Fruit fly (Drosophila melanogaster) whole organism, prepupa: Measurements from ENCODE around the gene PNUTS.

Experiments used
- Blimp-1 ChIP-seq: fragments of 200-800 bp; sonication (Bioruptor generic); optimal IDR thresholded peaks from 3 replicates; lab custom pipeline; 2017; ENCODE audit warnings: missing biosample characterization, missing genetic modification characterization, mild to moderate bottlenecking, moderate library complexity, missing genetic modification reagents
- CG10669 ChIP-seq: fragments of 200-800 bp; sonication (Bioruptor generic); optimal IDR thresholded peaks from 3 replicates; lab custom pipeline; 2018; ENCODE audit warnings: missing biosample characterization, mild to moderate bottlenecking, missing genetic modification characterization, moderate library complexity
- CG11294 ChIP-seq: fragments of 200-800 bp; sonication (Bioruptor generic); IDR thresholded peaks from 2 replicates; pipeline ENCODE4 v1.3.6; 2022; ENCODE audit warnings: missing biosample characterization, missing genetic modification characterization
- CG11762 ChIP-seq: fragments of 200-800 bp; sonication (Bioruptor generic); optimal IDR thresholded peaks from 3 replicates; lab custom pipeline; 2016; ENCODE audit warnings: missing biosample characterization, missing genetic modification characterization; ENCODE audit not compliant: insufficient read depth
- CG15336 ChIP-seq: fragments of 200-800 bp; sonication (Bioruptor generic); IDR thresholded peaks from 2 replicates; pipeline ENCODE4 v1.3.6; 2022; ENCODE audit warnings: missing biosample characterization, missing genetic modification characterization
- CG1621 ChIP-seq: fragments of 200-800 bp; sonication (Bioruptor generic); optimal IDR thresholded peaks from 3 replicates; lab custom pipeline; 2018; ENCODE audit warnings: missing biosample characterization, mild to moderate bottlenecking, missing genetic modification characterization
- CG3032 ChIP-seq: fragments of 200-800 bp; optimal IDR thresholded peaks from 2 replicates; lab custom pipeline; 2019; ENCODE audit warnings: missing biosample characterization, mild to moderate bottlenecking, missing genetic modification characterization, moderate library complexity
- CG32006 ChIP-seq: fragments of 200-800 bp; sonication (Bioruptor generic); optimal IDR thresholded peaks from 3 replicates; lab custom pipeline; 2017; ENCODE audit warnings: missing biosample characterization, mild to moderate bottlenecking, missing genetic modification characterization
- CG34406 ChIP-seq: fragments of 200-800 bp; sonication (Bioruptor generic); optimal IDR thresholded peaks from 3 replicates; lab custom pipeline; 2016; ENCODE audit warnings: missing biosample characterization, missing genetic modification characterization
- CG3919 ChIP-seq: fragments of 200-800 bp; sonication (Bioruptor generic); optimal IDR thresholded peaks from 3 replicates; lab custom pipeline; 2016; ENCODE audit warnings: missing biosample characterization, missing genetic modification characterization
- CG4318 ChIP-seq: fragments of 200-800 bp; sonication (Bioruptor generic); optimal IDR thresholded peaks from 3 replicates; lab custom pipeline; 2017; ENCODE audit warnings: missing biosample characterization, mild to moderate bottlenecking, missing genetic modification characterization
- CG6163 ChIP-seq: fragments of 200-800 bp; sonication (Bioruptor generic); IDR thresholded peaks from 3 replicates; pipeline ENCODE4 v1.3.6; 2022; ENCODE audit warnings: missing biosample characterization, missing genetic modification characterization
- CG6792 ChIP-seq: fragments of 200-800 bp; sonication (Bioruptor generic); optimal IDR thresholded peaks from 3 replicates; lab custom pipeline; 2016; ENCODE audit warnings: missing biosample characterization, missing genetic modification characterization
- CG6808 ChIP-seq: fragments of 200-800 bp; sonication (Bioruptor generic); optimal IDR thresholded peaks from 3 replicates; lab custom pipeline; 2017; ENCODE audit warnings: missing biosample characterization, missing genetic modification characterization, mild to moderate bottlenecking, moderate library complexity, missing genetic modification reagents
- CG6854 ChIP-seq: fragments of 200-800 bp; sonication (Bioruptor generic); optimal IDR thresholded peaks from 2 replicates; lab custom pipeline; 2017; ENCODE audit warnings: missing biosample characterization, mild to moderate bottlenecking, missing genetic modification characterization
- CG7368 ChIP-seq: fragments of 200-800 bp; sonication (Bioruptor generic); optimal IDR thresholded peaks from 3 replicates; lab custom pipeline; 2016; ENCODE audit warnings: missing biosample characterization, missing genetic modification characterization
- CG8119 ChIP-seq: fragments of 200-800 bp; sonication (Bioruptor generic); IDR thresholded peaks from 3 replicates; pipeline ENCODE4 v1.3.6; 2022; ENCODE audit warnings: missing biosample characterization, missing genetic modification characterization
- CG8319 ChIP-seq: fragments of 200-800 bp; sonication (Bioruptor generic); optimal IDR thresholded peaks from 3 replicates; lab custom pipeline; 2016; ENCODE audit warnings: missing biosample characterization, missing genetic modification characterization
- CG8632 ChIP-seq: fragments of 200-800 bp; sonication (Bioruptor generic); optimal IDR thresholded peaks from 3 replicates; lab custom pipeline; 2016; ENCODE audit warnings: missing biosample characterization, missing genetic modification characterization
- Eip75B ChIP-seq: fragments of 200-800 bp; sonication (Bioruptor generic); optimal IDR thresholded peaks from 3 replicates; lab custom pipeline; 2016; ENCODE audit warnings: missing biosample characterization, missing genetic modification characterization
- Eip93F ChIP-seq: fragments of 200-800 bp; sonication (Bioruptor generic); optimal IDR thresholded peaks from 2 replicates; lab custom pipeline; 2016; ENCODE audit warnings: missing biosample characterization, mild to moderate bottlenecking, missing genetic modification characterization
- Ets21C ChIP-seq: fragments of 200-800 bp; sonication (Bioruptor generic); optimal IDR thresholded peaks from 3 replicates; lab custom pipeline; 2016; ENCODE audit warnings: missing biosample characterization, missing genetic modification characterization
- Hr38 ChIP-seq: sonication (Bioruptor generic); optimal IDR thresholded peaks from 2 replicates; lab custom pipeline; 2016; ENCODE audit warnings: missing biosample characterization, missing genetic modification characterization
- Hr39 ChIP-seq: fragments of 200-800 bp; sonication (Bioruptor generic); optimal IDR thresholded peaks from 2 replicates; lab custom pipeline; 2016; ENCODE audit warnings: missing biosample characterization, missing genetic modification characterization
- Lpt ChIP-seq: fragments of 200-800 bp; sonication (Bioruptor generic); optimal IDR thresholded peaks from 3 replicates; lab custom pipeline; 2016; ENCODE audit warnings: missing biosample characterization, missing genetic modification characterization
- Met ChIP-seq: fragments of 200-800 bp; sonication (Bioruptor generic); optimal IDR thresholded peaks from 3 replicates; lab custom pipeline; 2016; ENCODE audit warnings: missing biosample characterization, missing genetic modification characterization
- Smox ChIP-seq: fragments of 200-800 bp; sonication (Bioruptor generic); optimal IDR thresholded peaks from 3 replicates; lab custom pipeline; 2016; ENCODE audit warnings: missing biosample characterization, missing genetic modification characterization
- Sox15 ChIP-seq: fragments of 200-800 bp; sonication (Bioruptor generic); optimal IDR thresholded peaks from 3 replicates; lab custom pipeline; 2016; ENCODE audit warnings: missing biosample characterization, missing genetic modification characterization
- acj6 ChIP-seq: fragments of 200-800 bp; sonication (Bioruptor generic); optimal IDR thresholded peaks from 3 replicates; lab custom pipeline; 2016; ENCODE audit warnings: missing biosample characterization, missing genetic modification characterization
- cyc ChIP-seq: fragments of 200-800 bp; sonication (Bioruptor generic); optimal IDR thresholded peaks from 3 replicates; lab custom pipeline; 2016; ENCODE audit warnings: missing biosample characterization, missing genetic modification characterization
- dac ChIP-seq: fragments of 200-800 bp; sonication (Bioruptor generic); optimal IDR thresholded peaks from 2 replicates; lab custom pipeline; 2017; ENCODE audit warnings: missing biosample characterization, mild to moderate bottlenecking, missing genetic modification characterization
- dsx ChIP-seq: fragments of 200-800 bp; optimal IDR thresholded peaks from 3 replicates; lab custom pipeline; 2019; ENCODE audit warnings: missing biosample characterization, mild to moderate bottlenecking, missing genetic modification characterization, moderate library complexity; ENCODE audit not compliant: poor library complexity, severe bottlenecking
- esn ChIP-seq: fragments of 200-800 bp; sonication (Bioruptor generic); optimal IDR thresholded peaks from 2 replicates; lab custom pipeline; 2016; ENCODE audit warnings: missing biosample characterization, mild to moderate bottlenecking, missing genetic modification characterization, moderate library complexity
- fd59A ChIP-seq: fragments of 200-800 bp; sonication (Bioruptor generic); optimal IDR thresholded peaks from 2 replicates; lab custom pipeline; 2017; ENCODE audit warnings: missing biosample characterization, mild to moderate bottlenecking, missing genetic modification characterization, missing genetic modification reagents
- fkh ChIP-seq: fragments of 200-800 bp; sonication (Bioruptor generic); optimal IDR thresholded peaks from 3 replicates; lab custom pipeline; 2017; ENCODE audit warnings: missing biosample characterization, mild to moderate bottlenecking, missing genetic modification characterization, moderate library complexity
- lz ChIP-seq: fragments of 200-800 bp; sonication (Bioruptor generic); optimal IDR thresholded peaks from 3 replicates; lab custom pipeline; 2016; ENCODE audit warnings: missing biosample characterization, missing genetic modification characterization
- net ChIP-seq: fragments of 200-800 bp; sonication (Bioruptor generic); optimal IDR thresholded peaks from 3 replicates; lab custom pipeline; 2016; ENCODE audit warnings: missing biosample characterization, missing genetic modification characterization
- pdm3 ChIP-seq: fragments of 200-800 bp; sonication (Bioruptor generic); optimal IDR thresholded peaks from 3 replicates; lab custom pipeline; 2016; ENCODE audit warnings: missing biosample characterization, missing genetic modification characterization
- salr ChIP-seq, 2 experiments: fragments of 200-800 bp; sonication (Bioruptor generic); optimal IDR thresholded peaks; 3 replicates each; lab custom pipeline; 2016 to 2018; ENCODE audit warnings: missing biosample characterization in 2 of 2, missing genetic modification characterization in 2 of 2, mild to moderate bottlenecking in 1 of 2
- spab ChIP-seq: fragments of 200-800 bp; sonication (Bioruptor generic); optimal IDR thresholded peaks from 2 replicates; lab custom pipeline; 2017; ENCODE audit warnings: missing biosample characterization, mild to moderate bottlenecking, missing genetic modification characterization, missing genetic modification reagents
- ss ChIP-seq, 2 experiments: fragments of 200-800 bp; sonication (Bioruptor generic); optimal IDR thresholded peaks; 2 replicates in 1 of 2; 3 replicates in 1 of 2; lab custom pipeline; 2017 to 2018; ENCODE audit warnings: mild to moderate bottlenecking in 2 of 2, missing biosample characterization in 2 of 2, missing genetic modification characterization in 2 of 2, moderate library complexity in 1 of 2
- svp ChIP-seq: fragments of 200-800 bp; sonication (Bioruptor generic); peaks from one replicate; lab custom pipeline; 2016; ENCODE audit warnings: missing biosample characterization, missing genetic modification characterization
- topi ChIP-seq: fragments of 200-800 bp; sonication (Bioruptor generic); optimal IDR thresholded peaks from 3 replicates; lab custom pipeline; 2016; ENCODE audit warnings: missing biosample characterization, missing genetic modification characterization
- vri ChIP-seq: fragments of 200-800 bp; sonication (Bioruptor generic); optimal IDR thresholded peaks from 3 replicates; lab custom pipeline; 2016; ENCODE audit warnings: missing biosample characterization, mild to moderate bottlenecking, missing genetic modification characterization

PNUTS gene

DNA sequence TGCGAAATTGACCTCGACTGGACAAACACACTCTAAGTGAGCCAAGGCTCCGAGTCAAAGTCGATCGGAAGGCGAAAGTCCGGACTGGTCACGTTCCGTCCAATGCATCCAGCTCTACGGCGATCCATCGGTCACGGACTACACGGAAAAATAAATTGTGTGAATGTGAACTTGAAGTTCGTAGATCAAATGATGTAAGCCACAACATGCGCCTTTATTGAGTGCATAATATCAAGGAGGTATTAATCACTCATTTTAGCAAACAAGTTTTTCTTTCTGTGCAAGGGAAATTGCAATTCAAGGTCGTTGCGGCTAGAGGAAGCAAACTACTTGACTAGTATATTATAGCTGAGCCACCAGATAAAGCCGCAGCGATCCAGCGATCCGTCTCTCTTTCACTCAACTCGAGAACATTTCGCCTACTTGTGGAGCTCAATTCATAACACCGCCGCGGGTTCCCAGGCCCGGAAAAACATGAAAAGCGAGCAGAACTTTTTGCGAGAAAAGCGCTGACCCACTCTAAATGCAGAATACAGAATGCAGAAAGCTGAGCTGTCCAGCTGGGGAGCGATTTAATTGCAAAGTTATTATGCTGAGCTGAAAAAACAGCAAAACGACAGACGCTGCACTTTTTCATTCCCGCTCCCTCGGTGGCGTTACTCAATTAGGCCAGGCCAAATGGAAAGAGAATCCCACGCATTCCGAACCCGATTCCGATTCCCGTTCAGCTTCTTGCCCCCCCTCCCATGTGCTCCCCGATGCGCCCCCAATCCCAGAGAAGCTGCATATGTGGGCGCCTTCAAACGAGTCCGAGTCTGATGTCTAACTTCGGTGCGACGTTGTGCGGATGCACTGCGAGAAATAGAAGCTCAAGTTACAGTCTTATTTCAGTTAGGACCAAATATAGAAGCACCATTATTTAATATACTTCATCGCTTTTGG lies 26.1 kb upstream of the PNUTS start (continued):
- TF ChIP-seq Hr38 (GFP tag; lab: Kevin White, UChicago) (no peak), acj6 (peak; percentile 18), CG3032 (tag; lab: Kevin White, UChicago) (peak; percentile 28), Sox15 (no peak), CG3919 (GFP tag; lab: Kevin White, UChicago) (peak; percentile 28), fd59A (GFP tag; lab: Kevin White, UChicago) (peak; percentile 23), spab (peak; percentile 34), svp (GFP tag; lab: Kevin White, UChicago) (peak; percentile 41), dac (GFP tag; lab: Kevin White, UChicago) (peak; percentile 11), CG6808 (peak; percentile 34), dsx (GFP tag; lab: Kevin White, UChicago) (no peak), pdm3 (GFP tag; lab: Kevin White, UChicago) (peak; percentile 22), CG10669 (GFP tag; lab: Kevin White, UChicago) (peak; percentile 53), CG6163 (peak; percentile 80), CG7368 (peak; percentile 18), Eip93F (no peak), Ets21C (GFP tag; lab: Kevin White, UChicago) (no peak), Hr39 (GFP tag; lab: Kevin White, UChicago) (no peak)

DNA sequence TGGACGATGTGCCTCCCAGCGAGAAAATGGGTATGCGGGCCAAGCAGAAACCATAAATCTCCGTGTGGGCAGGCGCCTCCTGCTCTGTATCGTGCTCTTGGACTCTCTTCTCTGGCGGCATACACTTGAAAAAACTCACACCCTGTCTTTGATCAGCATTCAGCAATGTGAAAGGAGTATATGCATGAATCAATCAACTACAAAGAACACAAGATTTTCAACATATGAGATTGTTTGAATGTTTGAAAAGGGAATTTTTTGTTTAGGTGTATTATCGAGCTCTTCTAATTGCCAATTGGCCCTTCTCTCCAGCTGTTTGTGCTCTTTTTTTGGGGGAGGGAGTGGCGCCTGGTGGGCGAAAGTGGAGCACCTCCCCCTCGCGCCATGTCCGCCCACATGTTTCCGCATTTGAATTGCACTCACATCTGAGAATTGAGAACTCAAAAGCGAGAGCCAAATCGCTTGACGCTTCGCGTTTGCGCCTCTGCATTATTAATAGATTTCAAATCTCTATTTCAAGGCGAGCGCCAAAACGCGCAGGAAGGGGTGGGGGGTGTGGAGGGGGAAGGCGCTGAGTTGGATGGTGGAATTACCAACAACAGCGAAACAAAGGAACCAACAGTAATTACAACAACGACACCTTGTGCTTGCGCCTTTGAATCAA lies 24.8 kb upstream of the PNUTS start:
- peak; percentile 46 for TF ChIP-seq Sox15
- peak; percentile 90 for TF ChIP-seq CG15336 (GFP tag; lab: Robert Waterston, UW)
- peak; percentile 70 for TF ChIP-seq CG6792 (GFP tag; lab: Kevin White, UChicago)
- peak; percentile 75 for TF ChIP-seq acj6
- peak; percentile 83 for TF ChIP-seq net (GFP tag; lab: Kevin White, UChicago)
- TF ChIP-seq CG8119 = peak; percentile 86
- peak; percentile 83 for TF ChIP-seq cyc (GFP tag; lab: Kevin White, UChicago)
- TF ChIP-seq lz (GFP tag; lab: Kevin White, UChicago) = peak; percentile 74
- TF ChIP-seq Ets21C (GFP tag; lab: Kevin White, UChicago) = peak; percentile 55
- peak; percentile 36 for TF ChIP-seq dsx (GFP tag; lab: Kevin White, UChicago)
- TF ChIP-seq CG11762 = no peak
- TF ChIP-seq pdm3 (GFP tag; lab: Kevin White, UChicago) = peak; percentile 80
- peak; percentile 63 for TF ChIP-seq CG10669 (GFP tag; lab: Kevin White, UChicago)
- TF ChIP-seq topi (GFP tag; lab: Kevin White, UChicago) = peak; percentile 83
- TF ChIP-seq Met (GFP tag; lab: Kevin White, UChicago) = peak; percentile 81
- TF ChIP-seq CG1621 (tag; lab: Kevin White, UChicago) = peak; percentile 27
- TF ChIP-seq Blimp-1 (GFP tag; lab: Kevin White, UChicago) = no peak
- peak; percentile 37 for TF ChIP-seq CG6854 (GFP tag; lab: Kevin White, UChicago)
- TF ChIP-seq esn = peak; percentile 76
- peak; percentile 77 for TF ChIP-seq Lpt (GFP tag; lab: Kevin White, UChicago)
- peak; percentile 32 for TF ChIP-seq fd59A (GFP tag; lab: Kevin White, UChicago)
- peak; percentile 44 to 67 for TF ChIP-seq salr (GFP tag; optimal IDR thresholded peaks at IDR 0.05; lab: Kevin White, UChicago)
- TF ChIP-seq svp (GFP tag; lab: Kevin White, UChicago) = peak; percentile 91
- peak; percentile 2 for TF ChIP-seq Eip93F
- TF ChIP-seq Eip75B = peak; percentile 77
- TF ChIP-seq CG4318 (GFP tag; lab: Kevin White, UChicago) = peak; percentile 80
- peak; percentile 68 for TF ChIP-seq Smox
- TF ChIP-seq fkh (GFP tag; lab: Kevin White, UChicago) = no peak
- peak; percentile 94 for TF ChIP-seq CG6163
- TF ChIP-seq CG6808 = peak; percentile 39
- TF ChIP-seq CG8319 (GFP tag; lab: Kevin White, UChicago) = peak; percentile 40
- peak; percentile 52 for TF ChIP-seq CG8632
- peak; percentile 50 for TF ChIP-seq CG3032 (tag; lab: Kevin White, UChicago)
- peak; percentile 74 for TF ChIP-seq CG11294
- peak; percentile 61 for TF ChIP-seq CG34406
- peak in 1 of 2 experiments; percentile 8 for TF ChIP-seq ss (GFP tag; optimal IDR thresholded peaks at IDR 0.05; lab: Kevin White, UChicago)
- TF ChIP-seq CG32006 = peak; percentile 89
- peak; percentile 78 for TF ChIP-seq CG7368
- TF ChIP-seq vri (GFP tag; lab: Kevin White, UChicago) = peak; percentile 46
